Worm (Caenorhabditis elegans): ENCODE data around the gene sri-7.

DNA sequence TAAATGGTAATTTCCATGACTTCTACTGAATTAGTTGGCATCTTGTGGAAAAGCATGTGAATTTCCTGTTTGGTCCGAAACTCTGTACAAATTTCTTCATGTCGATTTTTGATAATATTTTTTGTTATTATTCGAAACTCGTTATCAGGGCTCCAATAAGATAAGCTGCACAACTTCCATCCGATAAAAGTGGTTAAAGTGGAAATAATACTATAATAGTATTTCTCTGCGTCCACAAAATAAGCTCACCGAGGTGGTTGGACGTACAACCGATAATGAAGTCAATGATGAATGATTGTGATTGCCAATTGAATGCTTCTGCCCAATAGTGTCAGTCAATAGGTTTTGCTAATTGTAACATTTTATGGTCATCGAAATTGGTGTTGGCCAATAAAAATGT lies 48.3 kb downstream of the sri-7 start, which contains the start of gene T26H5.4:
- no peak for TF ChIP-seq him-1 (tag; optimal IDR thresholded peaks at IDR 0.05)
- TF ChIP-seq dao-5 (tag; optimal IDR thresholded peaks at IDR 0.05) = no peak

All from whole organism, L4/young adult.